Fruit fly (Drosophila melanogaster): ENCODE data around the gene Iml1.

Iml1 gene

dm6 chr3L:1515820-1516540 lies 17.9 kb downstream of the Iml1 start (continued):
- TF ChIP-seq CG13424 (tag; optimal IDR thresholded peaks at IDR 0.05) (peak; percentile 76), rib (GFP tag; IDR thresholded peaks at IDR 0.05) (no peak), CG34376 (GFP tag; optimal IDR thresholded peaks at IDR 0.05) (no peak), CG12769 (tag; optimal IDR thresholded peaks at IDR 0.05) (peak; percentile 39), NK7.1 (GFP tag; optimal IDR thresholded peaks at IDR 0.05) (no peak), Sry-δ (GFP tag; optimal IDR thresholded peaks at IDR 0.05) (peak; percentile 7), Fer3 (tag; optimal IDR thresholded peaks at IDR 0.05) (no peak), dysf (GFP tag; IDR thresholded peaks at IDR 0.05) (peak; percentile 71), dmrt11E (tag; optimal IDR thresholded peaks at IDR 0.05) (peak; percentile 78), jing (GFP tag; optimal IDR thresholded peaks at IDR 0.05) (peak; percentile 51), trh (GFP tag; optimal IDR thresholded peaks at IDR 0.05) (peak; percentile 54), CG15601 (tag; optimal IDR thresholded peaks at IDR 0.05) (peak; percentile 82), Sox100B (GFP tag; optimal IDR thresholded peaks at IDR 0.05) (peak; percentile 83), Scr (GFP tag; IDR thresholded peaks at IDR 0.05; ENCODE audit: partially characterized antibody) (no peak), CG1024 (GFP tag; IDR thresholded peaks at IDR 0.05) (0 out of 2 replicates have a peak, but pooled peaks have one; percentile 22), chm (GFP tag; IDR thresholded peaks at IDR 0.05) (peak; percentile 61; the same call in 1 of the 2 replicates), ken (GFP tag; IDR thresholded peaks at IDR 0.05) (peak; percentile 56; the same call in 1 of the 3 replicates), CG7987 (GFP tag; optimal IDR thresholded peaks at IDR 0.05) (no peak), CG9817 (tag; optimal IDR thresholded peaks at IDR 0.05) (peak; percentile 66), CG2875 (GFP tag; optimal IDR thresholded peaks at IDR 0.05) (peak; percentile 68), wor (GFP tag; IDR thresholded peaks at IDR 0.05) (peak; percentile 76), CG10147 (GFP tag; optimal IDR thresholded peaks at IDR 0.05) (no peak), MESR4 (GFP tag; optimal IDR thresholded peaks at IDR 0.05) (peak; percentile 8), B-H1 (GFP tag; IDR thresholded peaks at IDR 0.05) (peak; percentile 35; the same call in 2 of the 3 replicates), shn (GFP tag; optimal IDR thresholded peaks at IDR 0.05) (peak; percentile 71), dati (GFP tag; IDR thresholded peaks at IDR 0.05) (no peak), slbo (GFP tag; IDR thresholded peaks at IDR 0.05) (peak; percentile 48; the same call in 1 of the 2 replicates), fd96Cb (tag; optimal IDR thresholded peaks at IDR 0.05) (peak; percentile 75), H2.0 (GFP tag; IDR thresholded peaks at IDR 0.05) (0 out of 2 replicates have a peak, but pooled peaks have one; percentile 14), bcd (GFP tag; optimal IDR thresholded peaks at IDR 0.05) (peak; percentile 60), CG2678 (tag; optimal IDR thresholded peaks at IDR 0.05) (peak; percentile 83), gfzf (GFP tag; optimal IDR thresholded peaks at IDR 0.05) (peak; percentile 13), CG6272 (GFP tag; IDR thresholded peaks at IDR 0.05) (peak; percentile 51), CG7372 (GFP tag; IDR thresholded peaks at IDR 0.05) (0 out of 2 replicates have a peak, but pooled peaks have one; percentile 16), CG9609 (GFP tag; optimal IDR thresholded peaks at IDR 0.05) (peak; percentile 48), C15 (GFP tag; IDR thresholded peaks at IDR 0.05) (no peak), luna (GFP tag; optimal IDR thresholded peaks at IDR 0.05) (no peak), CG12391 (tag; optimal IDR thresholded peaks at IDR 0.05) (peak; percentile 75), Hsf (GFP tag; optimal IDR thresholded peaks at IDR 0.05) (peak; percentile 73), zfh1 (GFP tag; IDR thresholded peaks at IDR 0.05) (peak; percentile 68), CG15696 (tag; optimal IDR thresholded peaks at IDR 0.05) (peak; percentile 77), Rx (GFP tag; IDR thresholded peaks at IDR 0.05) (peak; percentile 39; the same call in 1 of the 2 replicates), trem (tag; optimal IDR thresholded peaks at IDR 0.05) (peak; percentile 56), Ptx1 (GFP tag; IDR thresholded peaks at IDR 0.05) (peak; percentile 70), stwl (tag; optimal IDR thresholded peaks at IDR 0.05) (no peak), gsb-n (tag; optimal IDR thresholded peaks at IDR 0.05) (peak; percentile 82), GATAe (GFP tag; conservative IDR thresholded peaks at IDR 0.05) (no peak), lov (optimal IDR thresholded peaks at IDR 0.05) (no peak), lov (GFP tag; IDR thresholded peaks at IDR 0.05) (no peak), CG4730 (GFP tag; IDR thresholded peaks at IDR 0.05) (peak; percentile 41)

Measured in whole organism, embryonic.